Worm (Caenorhabditis elegans) whole organism, early embryonic: ENCODE data around the gene F58B3.4.

Experiments
- B0310.2 ChIP-seq: sonication (generic microtip); optimal IDR thresholded peaks from 2 replicates; lab custom pipeline; 2016; ENCODE audit warnings: mild to moderate bottlenecking, missing genetic modification characterization, missing compliant biosample characterization
- F13C5.2 ChIP-seq: sonication (generic microtip); optimal IDR thresholded peaks from 2 replicates; lab custom pipeline; 2017; ENCODE audit warnings: mild to moderate bottlenecking, missing genetic modification characterization, inconsistent platforms, missing compliant biosample characterization
- aly-1 ChIP-seq: sonication (generic microtip); optimal IDR thresholded peaks from 2 replicates; lab custom pipeline; 2016; ENCODE audit warnings: missing genetic modification characterization, missing compliant biosample characterization
- ama-1 ChIP-seq: fragments of 150-350 bp; optimal IDR thresholded peaks from 2 replicates; lab custom pipeline; 2014
- ceh-13 ChIP-seq: fragments of 200-800 bp; sonication (Bioruptor generic); optimal IDR thresholded peaks from 2 replicates; lab custom pipeline; 2018; ENCODE audit warnings: mild to moderate bottlenecking, missing genetic modification characterization, missing compliant biosample characterization
- ceh-36 ChIP-seq: sonication (generic microtip); optimal IDR thresholded peaks from 2 replicates; lab custom pipeline; 2016; ENCODE audit warnings: missing genetic modification characterization, inconsistent platforms, missing compliant biosample characterization
- ets-7 ChIP-seq: sonication (generic microtip); optimal IDR thresholded peaks from 2 replicates; lab custom pipeline; 2016; ENCODE audit warnings: missing genotype, missing genetic modification characterization, missing compliant biosample characterization
- hmg-4 ChIP-seq: fragments of 200-800 bp; sonication (Bioruptor generic); optimal IDR thresholded peaks from 2 replicates; lab custom pipeline; 2018; ENCODE audit warnings: mild to moderate bottlenecking, missing genetic modification characterization, missing compliant biosample characterization
- pes-1 ChIP-seq: fragments of 200-800 bp; sonication (Bioruptor generic); IDR thresholded peaks from 2 replicates; pipeline ENCODE4 v1.3.6; 2022; ENCODE audit warnings: missing genetic modification reagents, missing genetic modification characterization, missing compliant biosample characterization
- scrt-1 ChIP-seq: fragments of 200-800 bp; sonication (Bioruptor generic); IDR thresholded peaks from 2 replicates; pipeline ENCODE4 v1.3.6; 2022; ENCODE audit warnings: missing genetic modification characterization, missing compliant biosample characterization
- sea-1 ChIP-seq: fragments of 200-800 bp; sonication (Bioruptor generic); conservative IDR thresholded peaks from 2 replicates; pipeline ENCODE4 v1.3.6; 2022; ENCODE audit warnings: missing genetic modification characterization, missing compliant biosample characterization
- tra-4 ChIP-seq: sonication (generic microtip); optimal IDR thresholded peaks from 2 replicates; lab custom pipeline; 2017; ENCODE audit warnings: missing genetic modification characterization, missing compliant biosample characterization

DNA sequence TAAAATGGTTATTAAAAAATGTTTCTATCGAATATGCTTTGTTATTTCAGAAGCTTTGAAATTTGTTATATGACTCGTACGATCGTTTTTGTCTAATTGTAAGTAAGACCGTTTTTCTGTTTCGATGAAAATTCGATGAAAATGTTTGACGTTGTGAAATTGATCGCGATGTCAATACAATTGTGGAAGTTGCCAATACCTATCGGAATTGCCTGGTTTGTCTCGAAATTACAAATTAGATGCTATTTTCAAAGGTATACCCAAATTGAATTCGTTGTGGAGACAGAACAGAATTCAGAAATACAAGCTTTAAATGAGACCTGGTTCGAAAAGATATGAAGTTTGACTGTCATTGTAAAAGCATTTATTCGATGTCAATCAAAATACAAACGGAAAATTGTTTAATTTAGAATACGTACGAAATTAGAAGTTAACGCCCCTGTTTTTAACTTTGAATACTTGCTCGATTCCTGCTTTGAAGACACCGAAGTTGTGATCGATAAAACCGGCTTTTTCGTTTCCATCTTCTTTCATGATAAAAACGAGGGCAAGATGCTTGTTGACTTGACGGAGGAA lies 28.3 kb downstream of the F58B3.4 start:
- TF ChIP-seq ceh-13 (GFP tag; lab: Kevin White, UChicago), result no peak
- no peak for TF ChIP-seq B0310.2
- TF ChIP-seq pes-1 (GFP tag; lab: Robert Waterston, UW), result no peak
- no peak for TF ChIP-seq ama-1
- no peak for TF ChIP-seq ets-7 (tag; lab: Kevin White, UChicago)
- TF ChIP-seq scrt-1 (GFP tag; lab: Robert Waterston, UW), result no peak
- no peak for TF ChIP-seq sea-1 (GFP tag; lab: Robert Waterston, UW)
- TF ChIP-seq tra-4 (tag; lab: Kevin White, UChicago), result no peak
- TF ChIP-seq hmg-4 (GFP tag; lab: Kevin White, UChicago), result no peak
- no peak for TF ChIP-seq aly-1 (tag; lab: Kevin White, UChicago)
- TF ChIP-seq F13C5.2 (tag; lab: Kevin White, UChicago), result no peak
- no peak for TF ChIP-seq ceh-36 (tag; lab: Kevin White, UChicago)
